Fruit fly (Drosophila melanogaster): ENCODE measurements around the gene CG43446.

CG43446 gene

DNA sequence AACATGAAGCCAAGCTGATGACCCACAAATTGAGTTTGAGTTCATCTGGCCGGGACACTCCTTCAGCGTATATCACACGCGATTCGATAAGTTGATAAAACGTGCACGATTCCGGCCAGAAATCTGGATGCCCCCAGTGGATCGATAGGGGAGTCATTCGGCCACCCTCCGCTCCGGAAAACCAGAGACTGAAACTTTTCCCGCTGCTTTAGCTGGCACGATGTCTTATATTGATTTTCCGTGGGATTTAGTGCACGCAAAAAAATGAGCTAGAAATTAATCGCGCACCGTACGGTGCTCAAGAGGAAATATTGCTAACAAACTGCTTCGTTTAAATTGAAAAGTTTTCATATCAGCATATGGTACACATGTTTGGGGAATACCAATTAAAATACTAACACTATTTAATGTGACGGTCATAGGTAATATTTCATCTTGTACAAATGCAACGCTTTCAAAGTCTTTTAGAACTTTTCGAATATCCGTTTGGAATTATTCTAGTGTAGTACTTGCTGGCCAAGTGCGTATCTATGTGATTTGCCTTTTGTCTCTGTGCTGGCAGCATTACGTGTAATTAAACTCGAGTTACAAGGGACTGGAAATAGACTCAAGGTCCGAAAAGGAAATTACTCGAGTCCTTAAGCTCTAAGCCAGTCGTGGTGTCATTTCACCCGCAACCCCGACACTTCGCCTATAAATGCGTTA lies 31.7 kb downstream of the CG43446 start:
- TF ChIP-seq CG14655 (GFP tag; optimal IDR thresholded peaks at IDR 0.05) (no peak), gl (tag; optimal IDR thresholded peaks at IDR 0.05) (no peak), CG9948 (tag; optimal IDR thresholded peaks at IDR 0.05) (no peak), CG32121 (GFP tag; IDR thresholded peaks at IDR 0.05) (no peak), rn (GFP tag; IDR thresholded peaks at IDR 0.05) (no peak), CG13204 (GFP tag; optimal IDR thresholded peaks at IDR 0.05) (no peak), CG10348 (GFP tag; IDR thresholded peaks at IDR 0.05) (no peak), CG8159 (tag; optimal IDR thresholded peaks at IDR 0.05) (no peak), Ets98B (GFP tag; IDR thresholded peaks at IDR 0.05) (no peak), fd96Ca (GFP tag; IDR thresholded peaks at IDR 0.05) (no peak), CG8301 (tag; optimal IDR thresholded peaks at IDR 0.05) (no peak), CG4496 (GFP tag; IDR thresholded peaks at IDR 0.05) (no peak), CG12605 (GFP tag; IDR thresholded peaks at IDR 0.05) (no peak), Pif1A (GFP tag; optimal IDR thresholded peaks at IDR 0.05) (no peak), EcR (GFP tag; optimal IDR thresholded peaks at IDR 0.05) (no peak), D1 (tag; optimal IDR thresholded peaks at IDR 0.05) (no peak), CG17806 (tag; optimal IDR thresholded peaks at IDR 0.05) (no peak)

- TF ChIP-seq CG32121 (GFP tag; IDR thresholded peaks at IDR 0.05) = no peak
- TF ChIP-seq CG12605 (GFP tag; IDR thresholded peaks at IDR 0.05) = no peak
- no peak for TF ChIP-seq EcR (GFP tag; optimal IDR thresholded peaks at IDR 0.05)
- TF ChIP-seq CG15710 (tag; optimal IDR thresholded peaks at IDR 0.05) = no peak
- no peak for TF ChIP-seq CG9948 (tag; optimal IDR thresholded peaks at IDR 0.05)
- no peak for TF ChIP-seq Pif1B (GFP tag; optimal IDR thresholded peaks at IDR 0.05)
- TF ChIP-seq CG13204 (GFP tag; optimal IDR thresholded peaks at IDR 0.05) = no peak
- no peak for TF ChIP-seq CG8159 (tag; optimal IDR thresholded peaks at IDR 0.05)
- TF ChIP-seq Snoo (tag; optimal IDR thresholded peaks at IDR 0.05) = no peak
- TF ChIP-seq gl (tag; optimal IDR thresholded peaks at IDR 0.05) = no peak
- no peak for TF ChIP-seq CG14655 (GFP tag; optimal IDR thresholded peaks at IDR 0.05)
- no peak for TF ChIP-seq D1 (tag; optimal IDR thresholded peaks at IDR 0.05)
- TF ChIP-seq Pif1A (GFP tag; optimal IDR thresholded peaks at IDR 0.05) = no peak
- no peak for TF ChIP-seq Ets98B (GFP tag; IDR thresholded peaks at IDR 0.05)
- no peak for TF ChIP-seq CG8301 (tag; optimal IDR thresholded peaks at IDR 0.05)
- TF ChIP-seq CG34367 (tag; optimal IDR thresholded peaks at IDR 0.05) = no peak
- TF ChIP-seq CG4496 (GFP tag; IDR thresholded peaks at IDR 0.05) = no peak
- TF ChIP-seq CG17806 (tag; optimal IDR thresholded peaks at IDR 0.05) = no peak
- no peak for TF ChIP-seq CG10348 (GFP tag; IDR thresholded peaks at IDR 0.05)
Measured at dm6 chr3R:20955119-20955518, 32.6 kb downstream of the CG43446 start.

dm6 chr3R:20954531-20954930 lies 33.2 kb downstream of the CG43446 start:
- TF ChIP-seq rn (GFP tag; IDR thresholded peaks at IDR 0.05) = no peak
- TF ChIP-seq EcR (GFP tag; optimal IDR thresholded peaks at IDR 0.05) = no peak
- no peak for TF ChIP-seq CG4496 (GFP tag; IDR thresholded peaks at IDR 0.05)
- TF ChIP-seq gl (tag; optimal IDR thresholded peaks at IDR 0.05) = no peak
- no peak for TF ChIP-seq CG12605 (GFP tag; IDR thresholded peaks at IDR 0.05)
- no peak for TF ChIP-seq Snoo (tag; optimal IDR thresholded peaks at IDR 0.05)
- TF ChIP-seq CG10348 (GFP tag; IDR thresholded peaks at IDR 0.05) = no peak
- no peak for TF ChIP-seq CG15710 (tag; optimal IDR thresholded peaks at IDR 0.05)
- TF ChIP-seq CG32121 (GFP tag; IDR thresholded peaks at IDR 0.05) = no peak
- TF ChIP-seq Pif1A (GFP tag; optimal IDR thresholded peaks at IDR 0.05) = no peak

dm6 chr3R:20952423-20953013 lies 35.2 kb downstream of the CG43446 start:
- TF ChIP-seq CG8301 (tag; optimal IDR thresholded peaks at IDR 0.05) = no peak

dm6 chr3R:20951353-20951955 lies 36.3 kb downstream of the CG43446 start:
- TF ChIP-seq CG8159 (tag; optimal IDR thresholded peaks at IDR 0.05) (no peak), EcR (GFP tag; optimal IDR thresholded peaks at IDR 0.05) (peak; percentile 19), CG8301 (tag; optimal IDR thresholded peaks at IDR 0.05) (no peak), rn (GFP tag; IDR thresholded peaks at IDR 0.05) (no peak), CG12605 (GFP tag; IDR thresholded peaks at IDR 0.05) (no peak), CG14655 (GFP tag; optimal IDR thresholded peaks at IDR 0.05) (no peak), D1 (tag; optimal IDR thresholded peaks at IDR 0.05) (no peak)

- no peak for TF ChIP-seq CG9948 (tag; optimal IDR thresholded peaks at IDR 0.05)
- TF ChIP-seq CG34367 (tag; optimal IDR thresholded peaks at IDR 0.05) = no peak
- no peak for TF ChIP-seq fd96Ca (GFP tag; IDR thresholded peaks at IDR 0.05)
- TF ChIP-seq CG13204 (GFP tag; optimal IDR thresholded peaks at IDR 0.05) = no peak
- no peak for TF ChIP-seq EcR (GFP tag; optimal IDR thresholded peaks at IDR 0.05)
- no peak for TF ChIP-seq Ets98B (GFP tag; IDR thresholded peaks at IDR 0.05)
- TF ChIP-seq CG32121 (GFP tag; IDR thresholded peaks at IDR 0.05) = no peak
- TF ChIP-seq D1 (tag; optimal IDR thresholded peaks at IDR 0.05) = no peak
- no peak for TF ChIP-seq Pif1A (GFP tag; optimal IDR thresholded peaks at IDR 0.05)
- TF ChIP-seq CG10348 (GFP tag; IDR thresholded peaks at IDR 0.05) = no peak
- no peak for TF ChIP-seq CG8301 (tag; optimal IDR thresholded peaks at IDR 0.05)
- no peak for TF ChIP-seq CG15710 (tag; optimal IDR thresholded peaks at IDR 0.05)
Measured at dm6 chr3R:20950677-20951018, 37.1 kb downstream of the CG43446 start.

Measured in whole organism, pupa.